Fruit fly (Drosophila melanogaster): Measurements from ENCODE around the gene Syx5.

Syx5 gene

dm6 chr2L:16310648-16311047, 3.5 kb downstream of the Syx5 start, which contains the start of the genes cni and fzy:
Gene cni, minus strand, starts transcription at chr2L:16310726.
Gene fzy, plus strand, starts transcription at chr2L:16310956.
- no peak for TF ChIP-seq ovo (GFP tag; optimal IDR thresholded peaks at IDR 0.05)
- no peak for TF ChIP-seq CG12768 (GFP tag; optimal IDR thresholded peaks at IDR 0.05)
- no peak for TF ChIP-seq Hr96 (GFP tag; optimal IDR thresholded peaks at IDR 0.05)
- peak; percentile 29 for TF ChIP-seq CG1620 (GFP tag; optimal IDR thresholded peaks at IDR 0.05)
- peak; percentile 43 for TF ChIP-seq CG14711 (tag; optimal IDR thresholded peaks at IDR 0.05)
- TF ChIP-seq CG7101 (tag; optimal IDR thresholded peaks at IDR 0.05): peak; percentile 5
- no peak for TF ChIP-seq CG33017 (tag; optimal IDR thresholded peaks at IDR 0.05)
- TF ChIP-seq toe (GFP tag; optimal IDR thresholded peaks at IDR 0.05): no peak
- TF ChIP-seq bab1 (GFP tag; optimal IDR thresholded peaks at IDR 0.05): peak; percentile 74
- TF ChIP-seq kay (GFP tag; ENCODE audit: borderline replicate concordance): no peak
- TF ChIP-seq pad (GFP tag; optimal IDR thresholded peaks at IDR 0.05): no peak
- TF ChIP-seq CG5204 (GFP tag; optimal IDR thresholded peaks at IDR 0.05): no peak
- no peak for TF ChIP-seq Clk (GFP tag; optimal IDR thresholded peaks at IDR 0.05)
- TF ChIP-seq Mnt (GFP tag; optimal IDR thresholded peaks at IDR 0.05): peak; percentile 37
- no peak for TF ChIP-seq cnc (optimal IDR thresholded peaks at IDR 0.05)
- TF ChIP-seq CG11617 (GFP tag; optimal IDR thresholded peaks at IDR 0.05): peak; percentile 67
- TF ChIP-seq cic (GFP tag; optimal IDR thresholded peaks at IDR 0.05): peak; percentile 35
- TF ChIP-seq CG7045 (GFP tag; optimal IDR thresholded peaks at IDR 0.05): no peak
- no peak for TF ChIP-seq Crg-1 (GFP tag; optimal IDR thresholded peaks at IDR 0.05)
- TF ChIP-seq tj (GFP tag; optimal IDR thresholded peaks at IDR 0.05): no peak

DNA sequence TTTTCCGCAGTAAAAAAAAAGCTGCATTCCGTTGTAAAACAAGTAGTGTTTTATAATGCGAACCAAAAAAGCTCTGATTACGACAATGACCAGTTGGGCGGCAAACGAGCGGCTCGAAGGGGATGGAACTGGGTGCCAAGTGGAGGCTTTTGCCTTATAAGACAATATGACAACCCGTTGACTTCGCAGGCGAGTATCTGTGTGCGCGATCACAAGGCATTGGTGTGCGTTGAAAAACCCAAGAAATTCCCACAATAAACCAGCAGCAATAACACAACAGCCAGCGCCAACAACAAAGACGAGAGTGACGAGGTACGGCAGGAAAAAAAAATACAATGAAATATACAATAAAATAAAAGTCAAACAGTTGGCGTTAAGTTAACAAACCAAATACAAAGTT, 7.9 kb downstream of the Syx5 start:
- TF ChIP-seq bab1 (GFP tag; optimal IDR thresholded peaks at IDR 0.05) (peak; percentile 1), CG1620 (GFP tag; optimal IDR thresholded peaks at IDR 0.05) (no peak), CG33017 (tag; optimal IDR thresholded peaks at IDR 0.05) (peak; percentile 58), Clk (GFP tag; optimal IDR thresholded peaks at IDR 0.05) (no peak), cic (GFP tag; optimal IDR thresholded peaks at IDR 0.05) (peak; percentile 100), cnc (optimal IDR thresholded peaks at IDR 0.05) (no peak), tj (GFP tag; optimal IDR thresholded peaks at IDR 0.05) (peak; percentile 81), CG7101 (tag; optimal IDR thresholded peaks at IDR 0.05) (peak; percentile 54), Hr96 (GFP tag; optimal IDR thresholded peaks at IDR 0.05) (no peak), CG11617 (GFP tag; optimal IDR thresholded peaks at IDR 0.05) (peak; percentile 37), CG12768 (GFP tag; optimal IDR thresholded peaks at IDR 0.05) (peak; percentile 83), Mnt (GFP tag; optimal IDR thresholded peaks at IDR 0.05) (peak; percentile 83), CG14711 (tag; optimal IDR thresholded peaks at IDR 0.05) (peak; percentile 80), pad (GFP tag; optimal IDR thresholded peaks at IDR 0.05) (peak; percentile 32), CG5204 (GFP tag; optimal IDR thresholded peaks at IDR 0.05) (no peak), ovo (GFP tag; optimal IDR thresholded peaks at IDR 0.05) (peak; percentile 35), toe (GFP tag; optimal IDR thresholded peaks at IDR 0.05) (no peak), kay (GFP tag; ENCODE audit: borderline replicate concordance) (peak; percentile 98), CG7045 (GFP tag; optimal IDR thresholded peaks at IDR 0.05) (peak; percentile 25), Crg-1 (GFP tag; optimal IDR thresholded peaks at IDR 0.05) (no peak)

DNA sequence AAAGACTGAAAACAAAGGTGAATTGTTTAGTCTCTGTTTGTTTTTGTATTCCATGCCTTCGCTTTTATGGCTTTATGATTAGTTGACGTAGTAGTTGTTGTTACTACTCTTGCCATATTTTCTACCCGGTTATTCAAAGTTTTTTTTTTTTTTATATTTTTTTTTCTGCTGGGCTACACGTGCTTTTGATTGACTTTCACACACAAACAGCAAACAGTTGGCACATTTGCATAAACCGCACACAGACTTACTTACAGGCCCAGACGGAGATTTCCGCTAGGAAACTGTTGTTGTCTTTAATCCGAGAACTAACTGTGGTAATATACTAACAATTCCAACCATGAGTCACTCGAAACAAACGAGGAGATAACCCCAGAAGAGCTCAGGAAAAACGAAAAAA, 8.7 kb downstream of the Syx5 start:
- TF ChIP-seq kay (GFP tag; ENCODE audit: borderline replicate concordance): peak; percentile 98
- peak; percentile 40 for TF ChIP-seq ovo (GFP tag; optimal IDR thresholded peaks at IDR 0.05)
- TF ChIP-seq bab1 (GFP tag; optimal IDR thresholded peaks at IDR 0.05): no peak
- peak; percentile 76 for TF ChIP-seq cic (GFP tag; optimal IDR thresholded peaks at IDR 0.05)
- TF ChIP-seq Mnt (GFP tag; optimal IDR thresholded peaks at IDR 0.05): peak; percentile 61
- peak; percentile 3 for TF ChIP-seq CG12768 (GFP tag; optimal IDR thresholded peaks at IDR 0.05)
- no peak for TF ChIP-seq CG5204 (GFP tag; optimal IDR thresholded peaks at IDR 0.05)
- no peak for TF ChIP-seq Clk (GFP tag; optimal IDR thresholded peaks at IDR 0.05)

dm6 chr2L:16316410-16316809, 9.3 kb downstream of the Syx5 start:
- no peak for TF ChIP-seq CG33017 (tag; optimal IDR thresholded peaks at IDR 0.05)

DNA sequence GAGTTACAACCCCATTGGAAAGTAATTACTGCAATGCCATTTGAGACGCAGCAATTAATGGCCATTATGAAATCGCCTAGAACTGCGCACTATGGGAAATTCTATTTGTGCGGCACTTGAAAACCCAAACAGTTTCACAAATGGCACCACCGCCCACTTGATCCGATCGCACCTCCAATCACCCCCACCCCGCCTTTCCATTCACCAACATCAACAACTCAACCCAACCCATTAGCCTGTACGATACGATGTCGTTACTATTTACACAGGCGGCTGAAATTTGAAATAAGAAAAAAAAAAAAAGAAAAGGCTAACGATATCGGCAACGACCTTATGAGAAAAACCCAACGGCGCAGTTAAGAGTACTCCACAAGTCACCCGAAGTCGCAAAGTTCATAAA, 10.0 kb downstream of the Syx5 start:
- TF ChIP-seq ovo (GFP tag; optimal IDR thresholded peaks at IDR 0.05): peak; percentile 20
- peak; percentile 5 for TF ChIP-seq kay (GFP tag; ENCODE audit: borderline replicate concordance)
- TF ChIP-seq CG5204 (GFP tag; optimal IDR thresholded peaks at IDR 0.05): no peak
- TF ChIP-seq Crg-1 (GFP tag; optimal IDR thresholded peaks at IDR 0.05): no peak
- peak; percentile 4 for TF ChIP-seq CG7045 (GFP tag; optimal IDR thresholded peaks at IDR 0.05)
- peak; percentile 60 for TF ChIP-seq CG12768 (GFP tag; optimal IDR thresholded peaks at IDR 0.05)
- TF ChIP-seq cic (GFP tag; optimal IDR thresholded peaks at IDR 0.05): peak; percentile 85

dm6 chr2L:16317777-16318610, 10.8 kb downstream of the Syx5 start:
- TF ChIP-seq CG11617 (GFP tag; optimal IDR thresholded peaks at IDR 0.05) (no peak), tj (GFP tag; optimal IDR thresholded peaks at IDR 0.05) (peak; percentile 72), CG12768 (GFP tag; optimal IDR thresholded peaks at IDR 0.05) (peak; percentile 34), CG33017 (tag; optimal IDR thresholded peaks at IDR 0.05) (no peak), toe (GFP tag; optimal IDR thresholded peaks at IDR 0.05) (no peak), cnc (optimal IDR thresholded peaks at IDR 0.05) (no peak), CG14711 (tag; optimal IDR thresholded peaks at IDR 0.05) (no peak), CG7101 (tag; optimal IDR thresholded peaks at IDR 0.05) (peak; percentile 7), Crg-1 (GFP tag; optimal IDR thresholded peaks at IDR 0.05) (peak; percentile 71), cic (GFP tag; optimal IDR thresholded peaks at IDR 0.05) (peak; percentile 26), CG7045 (GFP tag; optimal IDR thresholded peaks at IDR 0.05) (peak; percentile 9), bab1 (GFP tag; optimal IDR thresholded peaks at IDR 0.05) (no peak), ovo (GFP tag; optimal IDR thresholded peaks at IDR 0.05) (peak; percentile 27), Mnt (GFP tag; optimal IDR thresholded peaks at IDR 0.05) (peak; percentile 46), kay (GFP tag; ENCODE audit: borderline replicate concordance) (peak; percentile 70), CG1620 (GFP tag; optimal IDR thresholded peaks at IDR 0.05) (peak; percentile 41), CG5204 (GFP tag; optimal IDR thresholded peaks at IDR 0.05) (no peak)

All from whole organism, adult.